Worm (Caenorhabditis elegans): ENCODE results near the gene T06E8.8.

The T06E8.8 gene

DNA sequence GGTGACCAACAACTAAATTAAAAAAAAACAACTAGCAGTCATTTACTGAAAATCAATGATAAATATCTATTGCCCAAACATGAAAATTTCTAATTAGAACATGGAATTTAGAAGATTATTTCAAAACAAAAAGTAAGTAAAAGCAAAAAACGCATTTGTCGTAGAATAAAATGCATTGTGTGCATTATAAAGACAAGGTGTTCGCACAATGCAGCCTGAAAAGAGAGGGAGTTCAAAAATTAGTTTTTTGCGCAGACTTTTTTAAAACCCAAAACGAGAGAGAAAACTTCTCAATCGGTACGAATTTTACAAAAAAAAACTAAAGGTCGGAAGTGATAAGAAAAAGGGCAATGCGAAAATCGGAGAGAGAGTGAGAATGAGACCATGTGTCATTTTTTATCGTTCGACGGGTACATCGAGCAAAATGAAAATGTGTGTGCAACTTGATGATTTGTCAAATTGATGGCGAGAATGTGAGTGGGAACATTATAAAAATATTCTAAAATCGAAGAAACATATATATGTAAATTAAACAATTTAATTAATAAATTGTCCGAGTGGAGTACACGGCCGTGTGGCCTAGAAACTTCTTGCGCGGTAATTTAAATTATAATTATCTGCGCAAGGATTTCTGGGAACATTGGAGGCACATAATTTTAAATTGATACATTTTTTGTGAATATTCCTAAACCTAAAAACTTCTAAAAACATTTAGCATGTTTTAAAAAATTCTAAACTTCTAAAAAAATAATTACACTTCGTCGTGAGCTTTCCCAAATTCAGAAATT is 12.0 kb upstream of the T06E8.8 start (continued):
- TF ChIP-seq isw-1 (GFP tag; IDR thresholded peaks at IDR 0.05) (peak; percentile 30; the same call in 1 of the 2 replicates), blmp-1 (tag; optimal IDR thresholded peaks at IDR 0.05) (peak; percentile 29)

DNA sequence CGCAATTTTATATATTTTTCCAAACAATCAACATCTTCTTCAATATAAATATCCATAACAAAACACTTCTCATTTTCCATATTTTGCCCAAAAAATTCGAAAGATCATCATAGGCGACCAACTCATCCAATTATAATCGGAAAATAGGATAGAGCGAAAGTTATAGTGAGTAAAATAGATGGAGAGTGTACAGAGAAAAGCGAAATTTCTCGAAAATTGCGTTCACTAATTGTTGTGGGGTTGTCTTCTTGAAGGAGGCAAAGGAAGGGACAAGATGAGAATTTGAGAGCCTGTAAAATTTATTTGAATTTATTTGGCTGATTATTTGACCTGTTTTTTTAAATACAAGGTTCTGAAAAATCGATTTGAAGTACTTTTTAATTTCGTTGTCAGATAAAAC is 8.0 kb upstream of the T06E8.8 start:
- TF ChIP-seq swsn-7 (tag; optimal IDR thresholded peaks at IDR 0.05): peak; percentile 15
- TF ChIP-seq hlh-4 (tag; optimal IDR thresholded peaks at IDR 0.05): no peak
- no peak for TF ChIP-seq tbx-2 (tag; optimal IDR thresholded peaks at IDR 0.05)
- peak in 1 of 2 experiments; percentile 25 for TF ChIP-seq lsy-2 (tag; optimal IDR thresholded peaks at IDR 0.05)
- no peak for TF ChIP-seq lin-39 (tag; optimal IDR thresholded peaks at IDR 0.05)
- TF ChIP-seq mep-1 (tag; optimal IDR thresholded peaks at IDR 0.05): no peak
- no peak for TF ChIP-seq C34B4.2 (tag; optimal IDR thresholded peaks at IDR 0.05)
- TF ChIP-seq unc-86 (tag; optimal IDR thresholded peaks at IDR 0.05): no peak
- TF ChIP-seq jun-1 (tag; optimal IDR thresholded peaks at IDR 0.05): no peak
- TF ChIP-seq blmp-1 (tag; optimal IDR thresholded peaks at IDR 0.05): peak; percentile 96
- no peak for TF ChIP-seq fkh-10 (GFP tag; optimal IDR thresholded peaks at IDR 0.05)
- no peak for TF ChIP-seq zag-1 (tag; optimal IDR thresholded peaks at IDR 0.05)
- no peak for TF ChIP-seq mdl-1 (tag; optimal IDR thresholded peaks at IDR 0.05)
- no peak for TF ChIP-seq ztf-11 (tag; optimal IDR thresholded peaks at IDR 0.05)
- no peak for TF ChIP-seq tlp-1 (tag; optimal IDR thresholded peaks at IDR 0.05)
- TF ChIP-seq efl-3 (GFP tag; optimal IDR thresholded peaks at IDR 0.05): no peak
- peak; percentile 61 for TF ChIP-seq nhr-85 (tag)
- TF ChIP-seq ceh-8 (GFP tag; optimal IDR thresholded peaks at IDR 0.05): peak; percentile 31
- no peak for TF ChIP-seq isw-1 (GFP tag; IDR thresholded peaks at IDR 0.05)
- no peak for TF ChIP-seq ceh-88 (GFP tag; IDR thresholded peaks at IDR 0.05)
- TF ChIP-seq ets-5 (GFP tag; IDR thresholded peaks at IDR 0.05): no peak
- peak; percentile 52 for TF ChIP-seq lin-14 (GFP tag; optimal IDR thresholded peaks at IDR 0.05)
- no peak for TF ChIP-seq efl-1 (optimal IDR thresholded peaks at IDR 0.05)
- peak in 1 of 2 experiments; percentile 89 for TF ChIP-seq efl-1 (GFP tag; optimal IDR thresholded peaks at IDR 0.05 in 1 of 2)
- no peak for TF ChIP-seq nhr-11 (tag; optimal IDR thresholded peaks at IDR 0.05)
- TF ChIP-seq snu-23 (GFP tag; optimal IDR thresholded peaks at IDR 0.05): no peak

DNA sequence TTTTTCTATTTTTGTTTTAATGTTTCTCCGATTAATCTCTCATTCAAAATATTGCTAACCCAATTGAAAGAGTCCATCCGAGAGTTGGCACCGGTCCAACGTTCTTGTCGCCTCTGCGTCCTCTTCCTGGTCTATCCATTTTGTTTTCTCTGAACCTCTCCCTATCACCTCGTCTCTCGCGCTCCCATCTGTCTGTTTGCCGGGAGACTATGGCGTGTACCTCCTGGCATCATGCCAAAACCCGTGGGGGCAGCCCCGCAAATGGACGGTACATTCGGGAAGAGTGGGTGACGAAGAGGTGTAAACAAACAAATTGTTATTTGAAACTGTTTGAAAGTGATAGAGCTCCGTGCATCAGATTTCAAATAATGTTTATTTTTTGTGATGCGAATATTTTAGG is 7.3 kb upstream of the T06E8.8 start, which contains the start of gene T06E8.2:
TSS of gene T06E8.2 (minus strand) at position 139 of the 400 bp plus-strand sequence.
- TF ChIP-seq efl-1 (optimal IDR thresholded peaks at IDR 0.05) (peak; percentile 40 to 44), efl-1 (GFP tag; optimal IDR thresholded peaks at IDR 0.05 in 1 of 2) (peak; percentile 15 to 74), pax-3 (tag; optimal IDR thresholded peaks at IDR 0.05) (no peak), sox-4 (tag; optimal IDR thresholded peaks at IDR 0.05) (no peak), tlp-1 (tag; optimal IDR thresholded peaks at IDR 0.05) (no peak), sup-37 (GFP tag; optimal IDR thresholded peaks at IDR 0.05) (no peak), lin-15B (tag; optimal IDR thresholded peaks at IDR 0.05) (no peak), nhr-20 (tag; optimal IDR thresholded peaks at IDR 0.05) (peak; percentile 79), zip-4 (GFP tag; optimal IDR thresholded peaks at IDR 0.05) (no peak), ceh-88 (GFP tag; IDR thresholded peaks at IDR 0.05) (no peak), irx-1 (tag; optimal IDR thresholded peaks at IDR 0.05) (peak; percentile 32), ceh-8 (GFP tag; optimal IDR thresholded peaks at IDR 0.05) (no peak), dsc-1 (tag; optimal IDR thresholded peaks at IDR 0.05) (peak; percentile 80), aha-1 (tag; optimal IDR thresholded peaks at IDR 0.05) (no peak), mep-1 (tag; optimal IDR thresholded peaks at IDR 0.05) (peak; percentile 61), C04F5.9 (tag; optimal IDR thresholded peaks at IDR 0.05) (no peak), nhr-237 (tag; optimal IDR thresholded peaks at IDR 0.05) (no peak), nhr-71 (tag; optimal IDR thresholded peaks at IDR 0.05) (peak; percentile 80), rnt-1 (tag; optimal IDR thresholded peaks at IDR 0.05) (peak; percentile 52), zag-1 (tag; optimal IDR thresholded peaks at IDR 0.05) (no peak), nhr-76 (tag; optimal IDR thresholded peaks at IDR 0.05) (no peak), lsy-2 (tag; optimal IDR thresholded peaks at IDR 0.05) (peak; percentile 34 to 43), ceh-63 (GFP tag; optimal IDR thresholded peaks at IDR 0.05) (no peak), nhr-19 (GFP tag; conservative IDR thresholded peaks at IDR 0.05) (peak; percentile 58), lin-39 (tag; optimal IDR thresholded peaks at IDR 0.05) (no peak), fkh-10 (GFP tag; optimal IDR thresholded peaks at IDR 0.05) (no peak), skn-1 (tag; optimal IDR thresholded peaks at IDR 0.05) (peak; percentile 49), hlh-4 (tag; optimal IDR thresholded peaks at IDR 0.05) (no peak), nhr-84 (tag; optimal IDR thresholded peaks at IDR 0.05) (no peak), efl-3 (GFP tag; optimal IDR thresholded peaks at IDR 0.05) (no peak), unc-98 (GFP tag; IDR thresholded peaks at IDR 0.05) (no peak), hlh-17 (GFP tag; optimal IDR thresholded peaks at IDR 0.05; ENCODE audit: borderline replicate concordance) (no peak), lin-13 (GFP tag; optimal IDR thresholded peaks at IDR 0.05) (peak; percentile 13), blmp-1 (tag; optimal IDR thresholded peaks at IDR 0.05) (peak; percentile 24)
